Worm (Caenorhabditis elegans): ENCODE measurements around the gene ent-5.

DNA sequence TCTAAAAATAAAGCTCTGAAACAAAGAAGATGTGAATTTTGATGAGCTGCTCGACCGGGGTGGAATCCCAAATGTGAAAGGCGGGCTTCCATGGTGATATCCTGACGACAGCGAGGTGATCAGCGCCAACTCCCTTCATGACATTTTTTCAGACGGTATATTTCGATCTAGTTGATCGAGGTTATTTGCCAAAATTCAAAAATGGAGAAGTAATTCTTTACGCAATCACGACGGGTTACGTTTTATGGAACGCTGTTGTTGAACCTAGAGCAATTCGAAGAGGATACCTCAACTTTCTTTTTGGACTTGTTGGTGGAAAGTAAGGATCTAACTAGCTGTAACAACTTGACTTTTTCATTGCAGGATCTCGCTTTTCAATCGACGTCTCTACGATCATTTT, 27.7 kb upstream of the ent-5 start:
- TF ChIP-seq med-1 (GFP tag; optimal IDR thresholded peaks at IDR 0.05; ENCODE audit: insufficient read depth) (no peak), flt-1 (GFP tag; IDR thresholded peaks at IDR 0.05) (no peak), tab-1 (GFP tag; IDR thresholded peaks at IDR 0.05) (no peak), ref-1 (GFP tag; conservative IDR thresholded peaks at IDR 0.05) (no peak), ztf-29 (GFP tag; IDR thresholded peaks at IDR 0.05) (no peak), klf-2 (GFP tag; conservative IDR thresholded peaks at IDR 0.05) (no peak)

Data from whole organism, midembryonic.